Fruit fly (Drosophila melanogaster) whole organism, embryonic: ENCODE results near the gene Sik2.

Experiments used
- CG2202 ChIP-seq: fragments of 200-800 bp; sonication (Bioruptor generic); optimal IDR thresholded peaks from 2 replicates; lab custom pipeline; 2018; ENCODE audit warnings: missing biosample characterization, mild to moderate bottlenecking, missing genetic modification characterization
- CG4730 ChIP-seq: fragments of 200-800 bp; sonication (Bioruptor generic); IDR thresholded peaks from 2 replicates; pipeline ENCODE4 v1.3.6; 2022; ENCODE audit warnings: missing biosample characterization, missing genetic modification characterization
- disco-r ChIP-seq: fragments of 200-800 bp; sonication (Bioruptor generic); optimal IDR thresholded peaks from 2 replicates; lab custom pipeline; 2016; ENCODE audit warnings: missing biosample characterization, missing genetic modification characterization
- gce ChIP-seq: fragments of 200-800 bp; sonication (Bioruptor generic); IDR thresholded peaks from 3 replicates; pipeline ENCODE4 v1.3.6; 2022; ENCODE audit warnings: missing biosample characterization, missing genetic modification characterization
- psq ChIP-seq: fragments of 200-800 bp; sonication (Bioruptor generic); optimal IDR thresholded peaks from 2 replicates; lab custom pipeline; 2017; ENCODE audit warnings: missing biosample characterization, missing genetic modification characterization
- z ChIP-seq: fragments of 200-800 bp; sonication (Bioruptor generic); IDR thresholded peaks from 3 replicates; pipeline ENCODE4 v1.3.6; 2022; ENCODE audit warnings: missing biosample characterization, missing genetic modification characterization

DNA sequence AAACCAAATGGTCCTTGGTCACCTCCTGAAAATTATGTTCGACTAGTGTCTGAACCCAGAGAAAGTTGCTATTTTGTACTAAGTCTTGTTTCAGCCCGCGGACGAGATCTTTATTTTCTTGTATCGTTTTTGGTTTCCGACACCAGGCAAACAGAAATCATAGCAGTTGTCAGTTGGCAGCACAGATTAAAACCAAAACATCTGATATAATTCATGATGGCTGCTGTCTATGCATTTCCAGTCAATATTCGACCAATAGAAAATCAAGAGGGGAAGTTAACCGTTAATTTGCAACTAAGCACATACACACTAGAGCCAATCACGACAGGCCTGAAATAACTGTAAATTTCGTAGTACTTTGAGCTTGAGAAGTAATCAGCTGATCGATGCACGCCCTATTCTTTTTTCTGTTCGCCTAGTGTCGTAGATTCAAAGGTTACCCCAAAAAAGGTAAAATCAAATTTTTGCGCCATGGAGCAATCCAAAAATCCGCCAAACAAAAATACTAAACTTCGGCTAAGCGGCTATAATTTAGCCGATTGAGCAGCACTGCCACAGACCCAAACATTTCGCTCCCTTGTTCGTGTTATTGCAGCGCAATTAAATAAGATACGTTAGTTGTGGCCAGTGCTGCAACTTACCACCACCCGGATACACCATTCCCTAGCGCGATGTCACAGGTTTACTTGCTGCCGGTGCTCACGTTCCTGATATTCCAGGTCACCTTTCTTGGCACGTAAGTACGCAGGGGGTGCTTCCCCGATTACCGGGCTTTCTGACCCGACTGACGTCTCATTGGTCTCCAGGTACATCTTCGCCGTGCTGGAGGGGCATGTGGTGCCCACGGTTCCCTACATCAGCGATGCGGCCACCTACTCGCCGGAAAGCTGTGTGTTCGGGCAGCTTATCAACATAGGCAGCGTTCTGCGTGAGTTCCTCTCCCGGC lies 15.0 kb upstream of the Sik2 start, which contains the start of gene CG4025:
- TF ChIP-seq disco-r (GFP tag; lab: Kevin White, UChicago) (no peak), CG2202 (tag; lab: Kevin White, UChicago) (no peak), z (no peak), gce (GFP tag; lab: Robert Waterston, UW) (no peak), psq (GFP tag; lab: Kevin White, UChicago) (no peak), CG4730 (GFP tag; lab: Robert Waterston, UW) (no peak)
